Worm (Caenorhabditis elegans): Measurements from ENCODE around the gene nspd-3.
A peak's percentile ranks its signal among the peaks of the same experiment; 100 is the strongest.

Gene nspd-3

DNA sequence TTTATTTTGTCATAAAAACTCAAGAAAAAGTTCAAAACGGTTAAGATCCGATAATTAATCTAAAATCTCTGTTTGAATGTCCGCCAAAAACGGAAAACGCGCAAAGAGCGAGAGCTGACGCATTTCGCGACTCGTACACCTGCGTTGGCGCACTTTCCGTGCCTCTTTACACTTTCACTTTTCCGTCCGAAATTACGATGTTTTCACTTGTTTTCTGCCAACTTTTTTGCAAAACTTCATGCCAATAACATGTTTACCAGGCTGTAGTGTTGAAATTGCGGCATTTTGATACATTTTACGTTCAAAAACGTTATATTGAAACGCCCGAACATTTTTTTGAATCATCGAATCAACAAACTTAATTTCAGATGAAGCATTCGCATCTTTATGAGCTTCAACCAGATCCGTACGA lies 20.9 kb upstream of the nspd-3 start, which contains the start of gene W03F8.4 (continued):
- peak; percentile 81 for TF ChIP-seq F49E8.2 (tag; optimal IDR thresholded peaks at IDR 0.05; ENCODE audit: borderline replicate concordance)
- no peak for TF ChIP-seq fos-1 (tag; optimal IDR thresholded peaks at IDR 0.05)
- TF ChIP-seq hlh-11 (tag; optimal IDR thresholded peaks at IDR 0.05) = peak; percentile 92
- no peak for TF ChIP-seq tag-97 (GFP tag; IDR thresholded peaks at IDR 0.05)
- TF ChIP-seq madf-9 (GFP tag; conservative IDR thresholded peaks at IDR 0.05) = 0 out of 2 replicates have a peak, but pooled peaks have one; percentile 54
- TF ChIP-seq unc-39 (tag; optimal IDR thresholded peaks at IDR 0.05) = no peak
- peak; percentile 89 for TF ChIP-seq hmg-1.1 (GFP tag; IDR thresholded peaks at IDR 0.05)
- peak; percentile 96 for TF ChIP-seq T26A8.4 (GFP tag; IDR thresholded peaks at IDR 0.05)
- TF ChIP-seq aha-1 (tag) = peak; percentile 97
- TF ChIP-seq egl-27 (tag; optimal IDR thresholded peaks at IDR 0.05) = no peak
- TF ChIP-seq Y105C5A.15 (GFP tag; IDR thresholded peaks at IDR 0.05) = no peak
- TF ChIP-seq nhr-77 (tag; optimal IDR thresholded peaks at IDR 0.05) = peak; percentile 91
- no peak for TF ChIP-seq F44E2.7 (GFP tag; IDR thresholded peaks at IDR 0.05)
- no peak for TF ChIP-seq ceh-62 (tag; optimal IDR thresholded peaks at IDR 0.05)
- no peak for TF ChIP-seq ztf-11 (tag; optimal IDR thresholded peaks at IDR 0.05)
- peak; percentile 94 for TF ChIP-seq nhr-102 (tag; optimal IDR thresholded peaks at IDR 0.05)
- no peak for TF ChIP-seq Y5F2A.4 (GFP tag; optimal IDR thresholded peaks at IDR 0.05)
- no peak for TF ChIP-seq nhr-10 (tag; optimal IDR thresholded peaks at IDR 0.05)
- TF ChIP-seq Y48G9A.11 (GFP tag; IDR thresholded peaks at IDR 0.05) = peak; percentile 56
- no peak for TF ChIP-seq lin-39 (tag; optimal IDR thresholded peaks at IDR 0.05)
- peak; percentile 81 for TF ChIP-seq T20F7.1 (GFP tag; optimal IDR thresholded peaks at IDR 0.05)
- no peak for TF ChIP-seq madf-5 (GFP tag; IDR thresholded peaks at IDR 0.05)
- peak; percentile 82 for TF ChIP-seq nhr-48 (tag; optimal IDR thresholded peaks at IDR 0.05)
- TF ChIP-seq daf-19 (GFP tag; conservative IDR thresholded peaks at IDR 0.05) = peak; percentile 65; the same call in 1 of the 2 replicates
- peak; percentile 92 for TF ChIP-seq spr-1 (tag; optimal IDR thresholded peaks at IDR 0.05)
- TF ChIP-seq lin-1 (GFP tag; IDR thresholded peaks at IDR 0.05) = peak; percentile 91
- no peak for TF ChIP-seq daf-8 (GFP tag; IDR thresholded peaks at IDR 0.05)
- no peak for TF ChIP-seq pqm-1 (tag; optimal IDR thresholded peaks at IDR 0.05)
- TF ChIP-seq set-16 (GFP tag; IDR thresholded peaks at IDR 0.05) = no peak
- peak; percentile 90 for TF ChIP-seq duxl-1 (tag; optimal IDR thresholded peaks at IDR 0.05; ENCODE audit: poor library complexity)
- TF ChIP-seq ceh-82 (tag; optimal IDR thresholded peaks at IDR 0.05) = no peak
- peak; percentile 73; the same call in 1 of the 2 replicates for TF ChIP-seq saeg-2 (GFP tag; IDR thresholded peaks at IDR 0.05)
- TF ChIP-seq zag-1 (tag; optimal IDR thresholded peaks at IDR 0.05) = no peak
- peak; percentile 56; the same call in 1 of the 2 replicates for TF ChIP-seq mdt-29 (GFP tag; IDR thresholded peaks at IDR 0.05)
- TF ChIP-seq aly-2 (tag; optimal IDR thresholded peaks at IDR 0.05) = no peak
- no peak for TF ChIP-seq ces-1 (GFP tag; optimal IDR thresholded peaks at IDR 0.05)
- peak; percentile 95 for TF ChIP-seq mes-2 (tag; optimal IDR thresholded peaks at IDR 0.05; ENCODE audit: poor library complexity, severe bottlenecking)
- TF ChIP-seq lin-15B (tag; optimal IDR thresholded peaks at IDR 0.05) = peak; percentile 69
- TF ChIP-seq snpc-1.2 (GFP tag; IDR thresholded peaks at IDR 0.05) = peak; percentile 97
- TF ChIP-seq dmd-6 (GFP tag; IDR thresholded peaks at IDR 0.05) = peak; percentile 87
- TF ChIP-seq nhr-111 (GFP tag; optimal IDR thresholded peaks at IDR 0.05) = no peak
- peak; percentile 65 for TF ChIP-seq spr-3 (GFP tag; optimal IDR thresholded peaks at IDR 0.05)
- TF ChIP-seq nhr-6 (tag; optimal IDR thresholded peaks at IDR 0.05) = peak; percentile 81
- TF ChIP-seq zip-11 (GFP tag; IDR thresholded peaks at IDR 0.05) = no peak
- peak; percentile 24 for TF ChIP-seq fkh-10 (GFP tag; optimal IDR thresholded peaks at IDR 0.05)
- peak in 1 of 2 experiments; percentile 28 for TF ChIP-seq mdl-1 (tag; optimal IDR thresholded peaks at IDR 0.05)
- peak; percentile 67; the same call in 1 of the 2 replicates for TF ChIP-seq tra-1 (GFP tag; IDR thresholded peaks at IDR 0.05)
- TF ChIP-seq lin-13 (GFP tag; optimal IDR thresholded peaks at IDR 0.05) = peak; percentile 85
- no peak for TF ChIP-seq cey-2 (tag; optimal IDR thresholded peaks at IDR 0.05; ENCODE audit: borderline replicate concordance, insufficient read depth)
- no peak for TF ChIP-seq dve-1 (tag; optimal IDR thresholded peaks at IDR 0.05; ENCODE audit: insufficient read depth)
- TF ChIP-seq hlh-30 (tag; optimal IDR thresholded peaks at IDR 0.05; ENCODE audit: insufficient read depth) = peak; percentile 85

Data from whole organism, L4 larva.